Worm (Caenorhabditis elegans): ENCODE measurements around the gene F23B12.7.

The F23B12.7 gene

DNA sequence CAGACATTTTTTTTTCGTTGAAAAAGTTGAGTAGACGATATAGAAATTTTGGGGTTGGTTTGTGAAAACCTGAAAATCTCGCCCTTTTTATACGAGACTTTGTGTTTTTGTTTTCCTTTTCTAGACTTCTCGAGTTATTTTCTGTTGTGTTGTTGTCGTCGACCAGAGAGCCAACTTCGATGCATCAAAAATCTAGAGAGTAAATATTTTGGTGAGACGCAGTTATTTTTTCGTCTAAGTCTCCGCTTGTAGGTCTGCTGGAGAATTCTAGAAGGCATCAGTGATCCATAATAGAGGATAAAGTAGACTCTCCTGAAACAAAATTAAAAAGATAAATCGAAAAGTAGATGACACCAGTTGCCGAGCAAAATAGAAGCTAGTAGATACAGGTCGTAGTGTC, 14.9 kb downstream of the F23B12.7 start, which contains the start of gene F08H9.4:
Gene F08H9.4 (minus strand): TSS at position 61 of the 400 bp plus-strand sequence.
- TF ChIP-seq ama-1 (optimal IDR thresholded peaks at IDR 0.05) = no peak
- TF ChIP-seq ceh-9 (tag; optimal IDR thresholded peaks at IDR 0.05) = no peak
- no peak for TF ChIP-seq sea-2 (GFP tag; optimal IDR thresholded peaks at IDR 0.05)
- no peak for TF ChIP-seq skn-1 (tag; optimal IDR thresholded peaks at IDR 0.05)
- no peak for TF ChIP-seq fkh-10 (GFP tag; optimal IDR thresholded peaks at IDR 0.05)
- TF ChIP-seq unc-39 (tag; optimal IDR thresholded peaks at IDR 0.05) = no peak

DNA sequence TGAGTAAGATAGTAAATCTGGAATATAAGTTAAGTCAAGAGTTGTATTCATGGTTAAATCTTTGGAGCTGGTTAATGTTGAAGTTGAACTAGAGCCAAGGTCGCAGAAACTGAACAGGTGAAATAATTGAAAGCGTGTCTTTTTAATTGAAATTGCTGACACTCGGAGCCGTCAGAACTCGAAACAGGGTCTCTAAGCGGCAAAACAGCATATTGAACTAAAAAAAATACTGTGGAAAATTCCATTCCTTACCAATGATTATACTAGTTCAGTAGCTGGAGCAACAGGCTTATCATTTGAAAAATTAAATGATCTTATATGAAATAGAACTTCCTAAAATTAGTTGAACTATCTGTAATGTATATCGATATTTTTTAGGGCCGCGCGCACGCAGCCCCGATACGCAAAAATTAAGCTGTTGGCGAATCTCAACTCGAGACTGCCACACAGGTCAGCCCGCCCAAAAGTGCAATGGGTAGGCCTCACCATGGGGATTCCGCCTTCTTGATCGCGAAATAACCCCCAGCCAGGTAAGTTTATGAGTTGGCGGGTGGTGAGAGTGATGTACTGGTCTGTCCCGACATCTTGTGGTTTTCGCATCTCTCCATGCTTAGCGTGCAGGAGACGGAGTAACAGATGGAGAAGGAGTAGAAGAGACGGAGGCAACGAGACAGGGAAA, 18.8 kb downstream of the F23B12.7 start, which contains the start of gene srz-97:
Gene srz-97 (minus strand): TSS at position 51 of the 679 bp plus-strand sequence.
- TF ChIP-seq nhr-25 (tag; optimal IDR thresholded peaks at IDR 0.05) (peak; percentile 54), elt-2 (tag; optimal IDR thresholded peaks at IDR 0.05) (peak; percentile 47), fos-1 (tag; optimal IDR thresholded peaks at IDR 0.05) (no peak), nhr-43 (tag; optimal IDR thresholded peaks at IDR 0.05; ENCODE audit: poor library complexity, severe bottlenecking) (peak; percentile 34), nhr-77 (tag; optimal IDR thresholded peaks at IDR 0.05) (peak; percentile 42), R02D3.7 (tag; optimal IDR thresholded peaks at IDR 0.05) (peak; percentile 36), pqm-1 (tag; optimal IDR thresholded peaks at IDR 0.05) (peak; percentile 54), sea-2 (GFP tag; optimal IDR thresholded peaks at IDR 0.05) (no peak), snpc-4 (tag; optimal IDR thresholded peaks at IDR 0.05) (peak; percentile 97)

DNA sequence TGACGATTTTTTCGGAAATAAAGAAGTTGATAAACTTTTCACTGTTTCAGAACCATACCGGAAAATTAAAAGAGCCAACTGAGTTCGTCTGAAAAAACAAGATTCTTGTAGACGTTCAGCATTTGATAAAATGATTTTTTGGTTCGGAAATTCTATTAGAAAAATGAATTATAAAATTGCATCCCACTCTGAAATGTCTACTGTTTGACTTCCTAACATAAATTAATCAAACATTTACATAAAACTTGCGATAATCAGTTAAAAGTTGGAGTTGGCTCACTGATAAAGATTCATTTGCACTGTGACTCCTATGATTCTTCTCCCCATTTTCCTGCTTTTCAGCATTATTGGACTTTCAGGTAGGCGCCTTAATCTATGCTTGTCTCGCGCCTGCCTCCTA, 19.4 kb downstream of the F23B12.7 start, which contains the start of gene clec-57:
Gene clec-57 (plus strand): TSS at position 301 of the 400 bp plus-strand sequence.
- TF ChIP-seq fkh-10 (GFP tag; optimal IDR thresholded peaks at IDR 0.05) (no peak), lin-15B (tag; optimal IDR thresholded peaks at IDR 0.05) (no peak), ceh-16 (tag; optimal IDR thresholded peaks at IDR 0.05) (no peak), nhr-25 (tag; optimal IDR thresholded peaks at IDR 0.05) (no peak), ceh-82 (tag; optimal IDR thresholded peaks at IDR 0.05) (no peak), nhr-23 (tag; optimal IDR thresholded peaks at IDR 0.05) (no peak), snpc-4 (tag; optimal IDR thresholded peaks at IDR 0.05) (no peak), fos-1 (tag; optimal IDR thresholded peaks at IDR 0.05) (no peak), fkh-2 (tag; optimal IDR thresholded peaks at IDR 0.05) (no peak)

DNA sequence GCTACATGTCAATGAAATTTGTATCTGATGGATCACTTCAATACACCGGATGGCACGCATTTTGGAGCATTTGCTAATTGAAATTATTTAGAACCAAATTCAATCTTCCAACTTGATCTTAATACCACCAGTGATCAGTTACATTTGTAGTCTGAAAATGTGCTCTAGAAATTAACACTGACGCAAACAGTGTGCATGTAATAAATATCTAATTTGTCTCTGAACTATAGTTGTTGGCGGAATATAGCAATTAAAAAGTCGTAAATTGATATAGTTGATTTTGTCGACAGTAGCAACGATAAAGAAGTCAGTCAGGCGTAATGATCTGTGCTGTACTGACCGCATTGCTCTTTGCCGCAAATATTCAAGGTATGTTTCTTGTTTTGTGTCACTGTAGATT, 22.7 kb downstream of the F23B12.7 start, which contains the start of gene clec-227:
Gene clec-227 (plus strand): TSS at position 301 of the 400 bp plus-strand sequence.
- no peak for TF ChIP-seq elt-3 (tag; optimal IDR thresholded peaks at IDR 0.05)
- no peak for TF ChIP-seq tbx-2 (tag; optimal IDR thresholded peaks at IDR 0.05)
- no peak for TF ChIP-seq pha-4 (tag; optimal IDR thresholded peaks at IDR 0.05)

DNA sequence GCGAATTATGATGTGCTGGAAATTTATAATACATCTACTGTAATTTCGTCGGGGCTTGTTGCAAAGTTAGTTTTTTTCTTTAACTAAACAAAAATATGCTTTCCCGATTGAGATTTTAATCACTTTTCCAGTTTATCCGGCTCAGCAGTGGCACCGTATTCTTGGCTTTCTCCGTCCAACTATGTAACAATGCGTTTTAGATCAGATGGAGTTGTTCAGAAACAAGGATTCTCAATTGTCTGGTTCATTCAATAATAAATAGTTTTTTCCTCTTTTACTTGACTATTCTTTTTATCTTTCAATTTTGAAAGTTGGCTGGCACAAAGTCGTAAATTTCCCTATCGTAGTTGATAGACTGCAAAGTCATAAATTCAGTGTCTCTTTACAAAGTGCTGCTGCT, 24.6 kb downstream of the F23B12.7 start, which contains the start of gene clec-56:
Gene clec-56 (plus strand): TSS at position 301 of the 400 bp plus-strand sequence.
- TF ChIP-seq elt-2 (tag; optimal IDR thresholded peaks at IDR 0.05) (peak; percentile 38), elt-3 (tag; optimal IDR thresholded peaks at IDR 0.05) (no peak), snpc-4 (tag; optimal IDR thresholded peaks at IDR 0.05) (no peak), pqm-1 (tag; optimal IDR thresholded peaks at IDR 0.05) (peak; percentile 5)

DNA sequence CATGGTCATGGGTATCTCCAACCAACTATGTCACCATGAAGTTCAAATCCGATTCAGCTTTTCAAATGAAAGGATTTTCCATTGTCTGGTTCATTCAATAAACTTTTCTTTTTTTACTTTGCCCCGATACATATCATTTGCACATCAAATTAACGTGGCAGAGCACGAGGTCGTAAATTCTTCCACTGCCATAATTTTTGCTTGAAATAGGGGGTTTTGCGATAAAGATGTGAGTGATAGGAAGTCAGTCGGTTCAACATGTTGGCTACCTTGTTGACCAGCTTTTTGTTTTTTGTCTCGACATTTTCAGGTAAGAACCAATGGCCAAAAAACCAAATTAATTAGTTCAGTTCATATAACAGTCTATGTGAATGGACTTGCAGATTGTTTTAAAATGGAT, 27.2 kb downstream of the F23B12.7 start, which contains the start of gene clec-54:
Gene clec-54 (plus strand): TSS at position 224 of the 400 bp plus-strand sequence.
- TF ChIP-seq pqm-1 (tag; optimal IDR thresholded peaks at IDR 0.05) = peak; percentile 5
- no peak for TF ChIP-seq nhr-12 (tag; optimal IDR thresholded peaks at IDR 0.05)
- peak; percentile 48 for TF ChIP-seq elt-2 (tag; optimal IDR thresholded peaks at IDR 0.05)
- no peak for TF ChIP-seq fkh-2 (tag; optimal IDR thresholded peaks at IDR 0.05)

DNA sequence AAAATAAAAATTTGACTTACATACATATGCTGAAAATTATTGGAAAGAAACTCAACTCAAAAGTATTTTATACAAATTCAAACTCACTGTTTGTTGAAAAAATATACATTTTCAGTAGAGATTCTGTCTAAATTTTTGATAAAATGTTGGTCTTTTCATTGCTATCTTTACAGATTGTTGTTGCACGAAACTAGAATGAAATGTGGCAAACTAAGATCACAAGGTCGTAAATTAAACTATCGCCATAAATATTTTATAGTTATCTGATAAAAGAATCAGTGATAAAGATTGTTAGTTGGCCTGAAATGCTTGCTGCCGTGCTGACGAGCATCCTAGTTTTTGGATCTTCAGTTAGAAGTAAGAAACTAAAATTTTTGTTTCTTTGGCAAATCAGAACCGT, 29.5 kb downstream of the F23B12.7 start, which contains the start of gene clec-55:
Gene clec-55 (plus strand): TSS at position 301 of the 400 bp plus-strand sequence.
- TF ChIP-seq skn-1 (tag; optimal IDR thresholded peaks at IDR 0.05) = no peak
- TF ChIP-seq ztf-11 (tag; optimal IDR thresholded peaks at IDR 0.05) = no peak
- peak; percentile 44 for TF ChIP-seq elt-2 (tag; optimal IDR thresholded peaks at IDR 0.05)
- TF ChIP-seq unc-39 (tag; optimal IDR thresholded peaks at IDR 0.05) = no peak

DNA sequence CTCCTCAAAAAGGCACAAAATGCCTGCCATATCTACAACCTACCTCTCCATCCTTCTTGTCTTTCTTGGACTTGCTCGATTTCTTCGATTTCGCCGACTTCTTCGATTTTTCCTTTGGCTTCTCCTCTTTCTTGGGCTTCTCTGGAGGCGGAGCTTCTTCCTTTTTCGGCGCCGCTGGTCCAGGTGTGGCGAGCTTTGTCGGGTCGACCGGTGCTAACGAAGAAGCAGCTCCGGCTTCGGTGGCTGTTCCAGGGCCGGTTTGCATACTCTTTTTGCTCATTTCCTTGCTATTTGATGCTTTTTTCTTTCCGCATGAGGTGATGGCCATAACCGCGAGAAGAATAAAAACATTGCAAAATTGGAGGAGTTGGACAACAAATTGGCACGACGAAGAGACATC, 31.0 kb downstream of the F23B12.7 start:
- TF ChIP-seq lin-15B (tag; optimal IDR thresholded peaks at IDR 0.05) = no peak
- no peak for TF ChIP-seq nhr-23 (tag; optimal IDR thresholded peaks at IDR 0.05)
- no peak for TF ChIP-seq egl-5 (tag; optimal IDR thresholded peaks at IDR 0.05)
- no peak for TF ChIP-seq elt-2 (tag; optimal IDR thresholded peaks at IDR 0.05)
- no peak for TF ChIP-seq ceh-9 (tag; optimal IDR thresholded peaks at IDR 0.05)
- no peak for TF ChIP-seq R02D3.7 (tag; optimal IDR thresholded peaks at IDR 0.05)
- no peak for TF ChIP-seq sea-2 (GFP tag; optimal IDR thresholded peaks at IDR 0.05)
- TF ChIP-seq fkh-10 (GFP tag; optimal IDR thresholded peaks at IDR 0.05) = no peak
- TF ChIP-seq ztf-11 (tag; optimal IDR thresholded peaks at IDR 0.05) = no peak
- TF ChIP-seq skn-1 (tag; optimal IDR thresholded peaks at IDR 0.05) = no peak
- TF ChIP-seq elt-1 (tag; optimal IDR thresholded peaks at IDR 0.05) = no peak
- no peak for TF ChIP-seq nhr-43 (tag; optimal IDR thresholded peaks at IDR 0.05; ENCODE audit: poor library complexity, severe bottlenecking)
- no peak for TF ChIP-seq ZK546.5 (tag; optimal IDR thresholded peaks at IDR 0.05)
- TF ChIP-seq mml-1 (tag; optimal IDR thresholded peaks at IDR 0.05) = no peak
- no peak for TF ChIP-seq ceh-28 (tag; optimal IDR thresholded peaks at IDR 0.05)
- no peak for TF ChIP-seq pha-4 (tag; optimal IDR thresholded peaks at IDR 0.05)
- no peak for TF ChIP-seq ceh-82 (tag; optimal IDR thresholded peaks at IDR 0.05)
- TF ChIP-seq nfya-1 (tag; optimal IDR thresholded peaks at IDR 0.05; ENCODE audit: insufficient read depth) = no peak
- no peak for TF ChIP-seq mdl-1 (tag; optimal IDR thresholded peaks at IDR 0.05)
- TF ChIP-seq eor-1 (tag; optimal IDR thresholded peaks at IDR 0.05) = no peak
